Worm (Caenorhabditis elegans) whole organism, dauer: Measurements from ENCODE around the gene C01G10.14.

Experiments used
- unc-62 ChIP-seq: sonication (generic microtip); optimal IDR thresholded peaks from 2 replicates; lab custom pipeline; 2017; ENCODE audit warnings: missing biosample characterization, missing genetic modification reagents, missing genetic modification characterization

The C01G10.14 gene

DNA sequence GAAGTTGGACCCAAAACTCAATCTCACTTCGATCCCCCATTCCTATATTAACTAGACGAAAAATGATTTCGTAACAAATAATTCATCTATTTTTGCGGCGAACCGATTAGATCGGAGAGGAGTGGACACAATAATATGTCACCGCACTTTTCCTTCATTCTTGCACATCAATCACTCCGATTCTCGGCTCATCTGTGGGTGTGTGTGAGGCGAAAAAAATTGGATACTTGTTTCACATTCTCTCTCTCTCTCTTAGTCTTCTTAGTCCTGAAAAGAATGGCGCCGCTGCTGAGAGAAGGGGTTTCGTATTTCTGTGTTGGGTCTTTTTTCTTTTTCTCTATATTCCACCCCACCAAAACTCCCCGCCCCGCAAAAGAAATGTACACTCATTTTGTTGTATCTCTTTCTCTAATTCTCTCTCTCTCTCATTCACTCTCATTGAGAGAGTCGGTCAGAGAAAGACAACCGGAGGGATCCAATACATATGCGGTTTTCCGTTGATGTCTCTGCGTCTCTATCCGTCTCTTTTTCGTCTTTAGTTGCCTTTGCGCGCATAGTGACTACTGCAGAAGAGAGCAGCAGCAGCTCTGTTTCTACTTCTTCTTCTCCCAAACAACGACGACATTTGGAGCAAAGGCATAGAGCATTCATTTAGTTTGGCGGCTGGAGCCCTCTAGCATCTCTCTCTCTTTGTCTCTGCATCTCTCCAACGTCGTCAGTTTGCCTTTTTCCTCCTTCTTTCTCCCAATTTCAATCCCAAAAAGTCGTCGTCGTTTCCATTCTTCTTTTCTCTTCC is 34.5 kb downstream of the C01G10.14 start, which contains the start of gene unc-76:
Gene unc-76 (plus strand): TSS at position 746 of the 796 bp plus-strand sequence.
- TF ChIP-seq unc-62 (GFP tag; lab: Kevin White, UChicago) = no peak

ce11 chrV:15069435-15069985 is 36.2 kb downstream of the C01G10.14 start:
- no peak for TF ChIP-seq unc-62 (GFP tag; lab: Kevin White, UChicago)

DNA sequence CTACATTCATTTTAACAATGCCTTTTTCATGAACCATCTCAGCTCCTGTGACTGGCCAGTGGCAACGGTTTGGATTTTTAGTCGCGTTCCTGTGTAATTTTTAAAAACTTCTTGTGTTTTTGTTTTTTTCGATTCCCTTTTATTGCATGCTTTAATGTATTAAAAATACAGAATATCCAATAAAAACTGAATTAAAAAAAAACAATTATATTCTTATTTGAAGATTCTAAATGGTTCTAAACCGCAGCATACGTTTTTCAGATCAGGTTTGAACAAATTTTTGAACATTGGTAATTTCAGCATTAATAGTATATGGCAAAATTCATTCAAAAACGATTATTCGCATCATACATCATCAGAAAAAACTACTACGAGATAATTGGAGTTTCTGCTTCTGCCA is 37.4 kb downstream of the C01G10.14 start, which contains the start of gene dnj-3:
Gene dnj-3 (plus strand): TSS at position 301 of the 400 bp plus-strand sequence.
- no peak for TF ChIP-seq unc-62 (GFP tag; lab: Kevin White, UChicago)

ce11 chrV:15067165-15067564 is 38.6 kb downstream of the C01G10.14 start, which contains the start of gene C25D7.10:
TSS of gene C25D7.10 (plus strand) at chrV:15067465.
- no peak for TF ChIP-seq unc-62 (GFP tag; lab: Kevin White, UChicago)

ce11 chrV:15065837-15066348 is 39.9 kb downstream of the C01G10.14 start, which contains the start of gene otub-1:
TSS of gene otub-1 (plus strand) at chrV:15066298.
- no peak for TF ChIP-seq unc-62 (GFP tag; lab: Kevin White, UChicago)

DNA sequence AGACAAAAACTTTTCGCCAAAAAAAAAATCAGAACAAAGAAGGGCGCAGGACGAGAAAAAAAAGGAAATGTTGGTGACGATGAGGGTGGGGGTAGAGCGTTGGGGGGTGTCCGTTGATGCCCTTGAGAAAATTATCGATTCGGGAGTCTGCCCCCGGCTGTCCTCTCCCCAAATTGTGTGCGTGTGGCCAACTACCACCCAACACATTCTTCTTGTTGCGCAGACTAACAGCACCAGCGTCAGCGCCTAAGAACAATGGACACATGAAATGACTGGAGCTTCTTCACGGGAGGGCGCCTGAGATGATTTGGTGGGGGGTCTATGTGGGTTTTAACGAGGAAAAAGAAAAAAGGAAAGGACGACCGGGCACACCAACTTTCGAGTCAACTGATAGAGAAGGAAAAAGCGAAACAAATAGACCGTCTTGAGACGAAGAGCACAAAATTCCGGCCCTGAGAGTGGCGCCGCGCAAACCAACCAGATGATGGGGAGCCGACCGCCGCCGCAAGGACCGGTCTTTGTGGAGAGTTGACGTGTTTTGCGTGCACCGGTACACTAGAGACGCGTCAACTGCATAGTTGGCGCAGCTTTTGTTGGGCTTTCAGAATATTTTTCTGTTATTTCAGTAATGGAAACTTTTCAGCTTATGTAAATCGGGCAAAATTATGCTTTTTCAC is 40.5 kb downstream of the C01G10.14 start, which contains the start of gene C25D7.9:
Gene C25D7.9 (plus strand): TSS at position 68 of the 677 bp plus-strand sequence.
- TF ChIP-seq unc-62 (GFP tag; lab: Kevin White, UChicago) = no peak

DNA sequence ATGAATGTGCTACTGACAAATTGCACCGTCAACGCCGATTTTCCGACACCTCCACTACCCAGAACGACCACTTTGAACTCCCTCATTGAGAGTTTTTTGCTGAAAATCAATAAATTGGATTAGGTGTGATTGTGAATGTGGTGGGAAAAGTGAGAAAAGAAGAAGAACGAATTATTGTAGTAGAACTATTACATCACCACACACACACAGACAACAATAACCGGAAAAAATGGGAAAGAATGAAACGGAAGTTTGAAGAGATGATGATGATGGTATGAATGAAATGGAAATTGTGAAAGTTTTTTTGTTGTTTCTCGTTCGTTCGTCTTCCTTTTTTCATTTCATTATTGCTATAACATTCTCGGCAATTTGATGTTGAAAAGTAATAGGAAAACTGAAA is 41.8 kb downstream of the C01G10.14 start, which contains the start of gene rap-2:
Gene rap-2 (minus strand): TSS at position 101 of the 400 bp plus-strand sequence.
- TF ChIP-seq unc-62 (GFP tag; lab: Kevin White, UChicago) = no peak

DNA sequence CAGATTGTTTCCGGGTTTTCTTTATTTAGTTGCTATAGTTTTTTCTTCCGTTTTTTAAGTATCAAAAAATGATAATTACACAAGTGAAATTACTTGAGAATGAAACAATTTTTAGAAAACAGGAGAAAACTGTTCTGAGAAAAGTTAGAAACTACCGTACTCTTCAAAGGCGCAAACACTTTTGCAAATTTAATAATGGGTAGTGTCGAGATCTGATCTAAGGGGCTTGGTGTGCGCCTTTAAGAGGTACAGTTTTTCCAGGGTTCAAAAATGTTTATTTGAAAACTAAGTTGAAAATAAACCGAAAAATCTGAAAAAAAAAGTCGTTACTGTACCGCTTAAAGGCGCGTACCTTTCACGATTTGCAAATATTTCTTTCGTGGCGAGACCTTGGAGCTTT is 45.1 kb downstream of the C01G10.14 start:
- no peak for TF ChIP-seq unc-62 (GFP tag; lab: Kevin White, UChicago)

ce11 chrV:15059534-15059933 is 46.2 kb downstream of the C01G10.14 start, which contains the start of the genes mcm-3 and C25D7.15:
TSS of gene mcm-3 (minus strand) at chrV:15059599.
TSS of gene C25D7.15 (plus strand) at chrV:15059808.
- no peak for TF ChIP-seq unc-62 (GFP tag; lab: Kevin White, UChicago)

ce11 chrV:15058965-15059364 is 46.8 kb downstream of the C01G10.14 start:
- TF ChIP-seq unc-62 (GFP tag; lab: Kevin White, UChicago) = no peak

DNA sequence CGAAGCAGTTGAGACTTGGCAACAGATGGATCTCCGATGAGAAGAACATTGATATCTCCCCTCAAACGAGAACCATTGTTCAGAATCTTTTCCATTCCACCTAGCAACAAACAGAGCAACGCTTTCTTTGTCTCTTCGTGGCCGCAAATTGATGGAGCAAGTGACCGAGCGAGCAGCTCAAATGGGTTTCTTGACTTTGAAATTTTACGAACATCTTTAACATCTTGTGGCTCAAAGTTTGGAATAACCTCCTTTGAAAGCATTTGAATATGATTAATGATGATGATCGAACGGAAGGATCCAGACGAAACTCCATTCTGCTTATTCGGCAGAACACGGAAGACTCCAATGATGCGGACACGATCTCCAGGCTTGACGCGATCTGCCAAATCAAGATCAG is 47.3 kb downstream of the C01G10.14 start:
- TF ChIP-seq unc-62 (GFP tag; lab: Kevin White, UChicago) = no peak

DNA sequence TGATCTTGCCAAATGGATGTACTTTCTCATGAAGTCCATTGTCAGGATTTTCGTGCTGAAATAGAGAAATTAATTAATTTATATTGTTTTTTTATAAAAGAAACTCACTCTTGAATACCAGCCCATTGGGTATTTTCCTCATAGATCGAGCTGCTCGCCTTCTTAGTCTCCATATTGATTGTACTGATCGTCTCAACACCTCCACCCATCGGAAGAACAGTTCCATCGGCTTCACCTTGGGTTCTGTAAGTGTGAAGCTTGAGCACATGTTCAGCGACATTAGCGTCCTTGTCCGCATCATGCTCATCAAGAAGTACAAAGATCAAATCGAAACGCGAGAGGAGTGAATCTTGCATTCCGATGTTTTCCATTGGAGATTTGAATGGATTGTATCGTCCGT is 48.0 kb downstream of the C01G10.14 start:
- TF ChIP-seq unc-62 (GFP tag; lab: Kevin White, UChicago) = no peak

DNA sequence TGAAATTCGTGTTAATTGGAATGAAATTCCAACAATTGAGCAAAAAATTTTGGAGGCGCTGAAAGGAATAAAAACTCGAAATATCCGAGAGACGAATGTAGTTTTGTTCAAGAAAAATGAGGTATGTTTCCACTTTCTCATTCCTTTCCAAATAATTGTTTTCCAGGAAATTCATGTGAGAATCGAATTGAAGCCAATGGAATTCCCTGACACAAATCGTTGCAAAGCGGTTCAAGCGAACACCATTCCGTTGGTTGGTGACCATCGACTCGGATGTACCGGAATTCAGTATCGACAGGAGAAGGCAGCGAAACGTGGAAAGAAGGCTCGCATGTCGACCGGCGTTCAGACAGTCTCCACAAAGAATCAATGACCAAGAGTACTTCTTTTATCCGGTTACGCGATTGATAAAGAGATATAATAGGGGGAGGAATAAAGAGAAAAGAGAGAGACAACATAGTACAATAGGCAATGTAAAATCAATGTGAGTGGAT is 49.4 kb downstream of the C01G10.14 start:
- TF ChIP-seq unc-62 (GFP tag; lab: Kevin White, UChicago) = no peak

- no peak for TF ChIP-seq unc-62 (GFP tag; lab: Kevin White, UChicago)
Measured at ce11 chrV:15055873-15056272, 49.9 kb downstream of the C01G10.14 start, which contains the start of gene C25D7.16. TSS of gene C25D7.16 (plus strand) at chrV:15056173.
